Fruit fly (Drosophila melanogaster) whole organism, embryonic: ENCODE data around the gene Sf3b3.

Experiments used
- Asciz ChIP-seq: fragments of 200-800 bp; sonication (Bioruptor generic); optimal IDR thresholded peaks from 2 replicates; lab custom pipeline; 2017; ENCODE audit warnings: missing biosample characterization, mild to moderate bottlenecking, missing genetic modification characterization, missing genetic modification reagents
- Awh ChIP-seq: fragments of 200-800 bp; sonication (Bioruptor generic); IDR thresholded peaks from 2 replicates; pipeline ENCODE4, ENCODE4 v1.3.6; 2022; ENCODE audit warnings: missing biosample characterization, missing genetic modification characterization
- BtbVII ChIP-seq: fragments of 200-800 bp; sonication (Bioruptor generic); optimal IDR thresholded peaks from 3 replicates; lab custom pipeline; 2017; ENCODE audit warnings: missing biosample characterization, mild to moderate bottlenecking, missing genetic modification characterization
- CG10543 ChIP-seq: fragments of 200-800 bp; sonication (Bioruptor generic); optimal IDR thresholded peaks from 3 replicates; lab custom pipeline; 2017; ENCODE audit warnings: missing biosample characterization, mild to moderate bottlenecking, missing genetic modification characterization, moderate library complexity
- CG11247 ChIP-seq: fragments of 200-800 bp; sonication (Bioruptor generic); IDR thresholded peaks from 2 replicates; pipeline ENCODE4 v1.3.6; 2022; ENCODE audit warnings: missing biosample characterization, missing genetic modification characterization
- CG15073 ChIP-seq: fragments of 200-800 bp; sonication (Bioruptor generic); optimal IDR thresholded peaks from 2 replicates; lab custom pipeline; 2016; ENCODE audit warnings: missing biosample characterization, missing genetic modification characterization
- CG15269 ChIP-seq: fragments of 200-800 bp; sonication (Bioruptor generic); optimal IDR thresholded peaks from 2 replicates; lab custom pipeline; 2018; ENCODE audit warnings: missing biosample characterization, mild to moderate bottlenecking, missing genetic modification characterization, moderate library complexity
- CG1647 ChIP-seq: fragments of 200-800 bp; sonication (Bioruptor generic); optimal IDR thresholded peaks from 3 replicates; lab custom pipeline; 2016; ENCODE audit warnings: missing biosample characterization, missing genetic modification characterization
- CG16779 ChIP-seq: fragments of 200-800 bp; sonication (Bioruptor generic); IDR thresholded peaks from 2 replicates; pipeline ENCODE4 v1.3.6; 2022; ENCODE audit warnings: missing biosample characterization, missing genetic modification characterization
- CG17328 ChIP-seq: fragments of 200-800 bp; sonication (Bioruptor generic); IDR thresholded peaks from 2 replicates; pipeline ENCODE4 v1.3.6; 2022; ENCODE audit warnings: missing biosample characterization, missing genetic modification characterization
- CG17361 ChIP-seq: fragments of 200-800 bp; sonication (Bioruptor generic); IDR thresholded peaks from 3 replicates; pipeline ENCODE4 v1.3.6; 2022; ENCODE audit warnings: missing biosample characterization, missing genetic modification characterization
- CG17912 ChIP-seq: fragments of 200-800 bp; sonication (Bioruptor generic); optimal IDR thresholded peaks from 2 replicates; lab custom pipeline; 2018; ENCODE audit warnings: missing biosample characterization, mild to moderate bottlenecking, missing genetic modification characterization
- CG18599 ChIP-seq: fragments of 200-800 bp; sonication (Bioruptor generic); optimal IDR thresholded peaks from 3 replicates; lab custom pipeline; 2017; ENCODE audit warnings: missing biosample characterization, missing genetic modification characterization, mild to moderate bottlenecking, moderate library complexity, missing genetic modification reagents
- CG18619 ChIP-seq: fragments of 200-800 bp; sonication (Bioruptor generic); optimal IDR thresholded peaks from 3 replicates; lab custom pipeline; 2017; ENCODE audit warnings: missing biosample characterization, mild to moderate bottlenecking, missing genetic modification characterization
- CG2129 ChIP-seq: fragments of 200-800 bp; sonication (Bioruptor generic); IDR thresholded peaks from 2 replicates; pipeline ENCODE4 v1.3.6; 2022; ENCODE audit warnings: missing biosample characterization, missing genetic modification characterization; ENCODE audit not compliant: partially characterized antibody
- CG2889 ChIP-seq: fragments of 200-800 bp; sonication (Bioruptor generic); IDR thresholded peaks from 3 replicates; pipeline ENCODE4 v1.3.6; 2022; ENCODE audit warnings: missing biosample characterization, missing genetic modification characterization
- CG33213 ChIP-seq: fragments of 200-800 bp; sonication (Bioruptor generic); optimal IDR thresholded peaks from 3 replicates; lab custom pipeline; 2016; ENCODE audit warnings: missing biosample characterization, missing genetic modification characterization
- CG34376 ChIP-seq: fragments of 200-800 bp; sonication (Bioruptor generic); optimal IDR thresholded peaks from 2 replicates; lab custom pipeline; 2018; ENCODE audit warnings: missing biosample characterization, mild to moderate bottlenecking, missing genetic modification characterization
- CG8290 ChIP-seq, 3 experiments: fragments of 200-800 bp; sonication (Bioruptor generic); optimal IDR thresholded peaks; 2 replicates each; lab custom pipeline; 2016 to 2019; ENCODE audit warnings: missing biosample characterization in 3 of 3, missing genetic modification characterization in 3 of 3, mild to moderate bottlenecking in 2 of 3, moderate library complexity in 1 of 3
- CG8765 ChIP-seq: fragments of 200-800 bp; sonication (Bioruptor generic); IDR thresholded peaks from 2 replicates; pipeline ENCODE4 v1.3.6; 2022; ENCODE audit warnings: missing biosample characterization, missing genetic modification characterization
- Ets97D ChIP-seq: fragments of 200-800 bp; sonication (Bioruptor generic); optimal IDR thresholded peaks from 3 replicates; lab custom pipeline; 2016; ENCODE audit warnings: missing biosample characterization, missing genetic modification characterization
- GATAe ChIP-seq: fragments of 200-800 bp; sonication (Bioruptor generic); conservative IDR thresholded peaks from 2 replicates; pipeline ENCODE4 v1.3.6; 2022; ENCODE audit warnings: missing biosample characterization, missing genetic modification characterization
- Hey ChIP-seq: fragments of 200-800 bp; sonication (Bioruptor generic); optimal IDR thresholded peaks from 3 replicates; lab custom pipeline; 2018; ENCODE audit warnings: missing biosample characterization, mild to moderate bottlenecking, missing genetic modification characterization
- HmgZ ChIP-seq: fragments of 200-800 bp; sonication (Bioruptor generic); optimal IDR thresholded peaks from 2 replicates; lab custom pipeline; 2018; ENCODE audit warnings: missing biosample characterization, mild to moderate bottlenecking, missing genetic modification characterization
- Hmx ChIP-seq: fragments of 200-800 bp; sonication (Bioruptor generic); optimal IDR thresholded peaks from 2 replicates; lab custom pipeline; 2016; ENCODE audit warnings: missing biosample characterization, missing genetic modification characterization
- Hr78 ChIP-seq, 2 experiments: fragments of 200-800 bp in 1 of 2; fragments of >200 bp in 1 of 2; sonication (Bioruptor generic) in 1 of 2; optimal IDR thresholded peaks; 2 replicates each; lab custom pipeline; 2017 to 2019; ENCODE audit warnings: missing biosample characterization in 2 of 2, missing genetic modification characterization in 2 of 2, mild to moderate bottlenecking in 1 of 2, moderate library complexity in 1 of 2
- Lhr ChIP-seq: fragments of 200-800 bp; sonication (Bioruptor generic); optimal IDR thresholded peaks from 3 replicates; lab custom pipeline; 2017; ENCODE audit warnings: mild to moderate bottlenecking, missing biosample characterization, missing genetic modification reagents, missing genetic modification characterization
- MTF-1 ChIP-seq: fragments of 200-800 bp; sonication (Bioruptor generic); optimal IDR thresholded peaks from 2 replicates; lab custom pipeline; 2018; ENCODE audit warnings: missing biosample characterization, mild to moderate bottlenecking, missing genetic modification characterization, borderline replicate concordance
- Ravus ChIP-seq: fragments of 200-800 bp; sonication (Bioruptor generic); IDR thresholded peaks from 2 replicates; pipeline ENCODE4 v1.3.6; 2022; ENCODE audit warnings: missing biosample characterization, missing genetic modification characterization
- Rfx ChIP-seq: fragments of 200-800 bp; sonication (Bioruptor generic); IDR thresholded peaks from 2 replicates; pipeline ENCODE4 v1.3.6; 2022; ENCODE audit warnings: missing biosample characterization, missing genetic modification characterization
- Trl ChIP-seq, 3 experiments: fragments of >200 bp in 2 of 3; fragments of 200-800 bp in 1 of 3; sonication (Bioruptor generic) in 1 of 3; optimal IDR thresholded peaks; 2 replicates in 1 of 3; 3 replicates in 2 of 3; lab custom pipeline; 2016 to 2017; ENCODE audit warnings: missing biosample characterization in 1 of 3, missing genetic modification characterization in 1 of 3
- bigmax ChIP-seq: fragments of 200-800 bp; sonication (Bioruptor generic); optimal IDR thresholded peaks from 2 replicates; lab custom pipeline; 2018; ENCODE audit warnings: missing biosample characterization, mild to moderate bottlenecking, missing genetic modification characterization
- cg ChIP-seq: fragments of 200-800 bp; sonication (Bioruptor generic); optimal IDR thresholded peaks from 3 replicates; lab custom pipeline; 2019; ENCODE audit warnings: missing biosample characterization, mild to moderate bottlenecking, missing genetic modification characterization, moderate library complexity
- chinmo ChIP-seq: fragments of 200-800 bp; sonication (Bioruptor generic); IDR thresholded peaks from 4 replicates; pipeline ENCODE4 v1.3.6; 2022; ENCODE audit warnings: missing biosample characterization, missing genetic modification characterization; ENCODE audit not compliant: partially characterized antibody
- disco-r ChIP-seq: fragments of 200-800 bp; sonication (Bioruptor generic); optimal IDR thresholded peaks from 2 replicates; lab custom pipeline; 2016; ENCODE audit warnings: missing biosample characterization, missing genetic modification characterization
- emc ChIP-seq: fragments of 200-800 bp; sonication (Bioruptor generic); optimal IDR thresholded peaks from 2 replicates; lab custom pipeline; 2016; ENCODE audit warnings: missing biosample characterization, missing genetic modification characterization
- exex ChIP-seq: fragments of 200-800 bp; sonication (Bioruptor generic); optimal IDR thresholded peaks from 4 replicates; lab custom pipeline; 2018; ENCODE audit warnings: missing biosample characterization, mild to moderate bottlenecking, missing genetic modification characterization, moderate library complexity
- lab ChIP-seq: fragments of 200-800 bp; sonication (Bioruptor generic); optimal IDR thresholded peaks from 3 replicates; lab custom pipeline; 2017; ENCODE audit warnings: missing biosample characterization, missing genetic modification characterization, mild to moderate bottlenecking, moderate library complexity, missing genetic modification reagents
- mirr ChIP-seq: fragments of 200-800 bp; sonication (Bioruptor generic); optimal IDR thresholded peaks from 3 replicates; lab custom pipeline; 2018; ENCODE audit warnings: missing biosample characterization, mild to moderate bottlenecking, missing genetic modification characterization
- pb ChIP-seq: fragments of 200-800 bp; sonication (Bioruptor generic); optimal IDR thresholded peaks from 3 replicates; lab custom pipeline; 2016; ENCODE audit warnings: missing biosample characterization, missing genetic modification characterization
- phol ChIP-seq: fragments of 200-800 bp; sonication (Bioruptor generic); optimal IDR thresholded peaks from 3 replicates; lab custom pipeline; 2018; ENCODE audit warnings: missing biosample characterization, mild to moderate bottlenecking, missing genetic modification characterization, moderate library complexity
- stc ChIP-seq: fragments of 200-800 bp; sonication (Bioruptor generic); IDR thresholded peaks from 2 replicates; pipeline ENCODE4 v1.3.6; 2022; ENCODE audit warnings: missing biosample characterization, missing genetic modification characterization
- sug ChIP-seq: fragments of 200-800 bp; optimal IDR thresholded peaks from 2 replicates; lab custom pipeline; 2019; ENCODE audit warnings: missing biosample characterization, mild to moderate bottlenecking, missing genetic modification characterization, moderate library complexity
- tx ChIP-seq: fragments of 200-800 bp; sonication (Bioruptor generic); optimal IDR thresholded peaks from 2 replicates; lab custom pipeline; 2016; ENCODE audit warnings: missing biosample characterization, missing genetic modification characterization
- vfl ChIP-seq: fragments of 200-800 bp; sonication (Bioruptor generic); optimal IDR thresholded peaks from 2 replicates; lab custom pipeline; 2016; ENCODE audit warnings: missing biosample characterization, missing genetic modification characterization
- vnd ChIP-seq: fragments of 200-800 bp; sonication (Bioruptor generic); IDR thresholded peaks from 3 replicates; pipeline ENCODE4 v1.3.6; 2022; ENCODE audit warnings: missing biosample characterization, missing genetic modification characterization; ENCODE audit not compliant: partially characterized antibody
- zen2 ChIP-seq: fragments of 200-800 bp; sonication (Bioruptor generic); IDR thresholded peaks from 3 replicates; pipeline ENCODE4 v1.3.6; 2022; ENCODE audit warnings: missing biosample characterization, missing genetic modification characterization; ENCODE audit not compliant: partially characterized antibody

The Sf3b3 gene

DNA sequence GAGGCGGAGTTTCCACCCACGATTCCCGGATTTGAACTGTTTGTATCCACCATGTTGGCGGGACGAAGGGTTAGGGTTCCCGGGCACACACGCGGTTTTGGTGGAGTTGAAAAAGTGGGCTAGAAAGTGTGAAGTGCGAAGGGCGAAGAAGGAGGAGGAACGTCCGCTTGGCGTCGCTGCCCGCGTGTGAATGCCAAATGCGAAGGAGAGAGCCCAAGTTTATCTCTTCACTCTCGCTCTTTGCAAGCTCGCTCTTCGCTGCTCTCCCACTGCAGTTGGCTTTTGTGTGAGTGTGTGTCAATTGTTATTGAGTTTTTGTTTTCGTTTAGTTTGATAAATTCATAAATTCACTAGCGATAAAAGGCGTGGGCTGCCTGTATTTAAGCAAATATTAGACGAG lies 47.7 kb upstream of the Sf3b3 start (continued):
- no peak for TF ChIP-seq CG15073 (GFP tag; lab: Kevin White, UChicago)
- no peak for TF ChIP-seq CG2129 (GFP tag; lab: Robert Waterston, UW)
- TF ChIP-seq chinmo: peak; percentile 73; the same call in 3 of the 4 replicates
- no peak for TF ChIP-seq Lhr (GFP tag; lab: Kevin White, UChicago)
- no peak for TF ChIP-seq CG1647 (GFP tag; lab: Kevin White, UChicago)
- TF ChIP-seq CG8290 (GFP tag; optimal IDR thresholded peaks at IDR 0.05; lab: Kevin White, UChicago): no peak
- peak in 1 of 2 experiments; percentile 37 for TF ChIP-seq CG8290 (tag; optimal IDR thresholded peaks at IDR 0.05; lab: Kevin White, UChicago)
- TF ChIP-seq MTF-1 (GFP tag; lab: Kevin White, UChicago): no peak
- TF ChIP-seq zen2 (GFP tag; lab: Robert Waterston, UW): 0 out of 3 replicates have a peak, but pooled peaks have one; percentile 16
- no peak for TF ChIP-seq bigmax (GFP tag; lab: Kevin White, UChicago)
- peak; percentile 33 for TF ChIP-seq cg (GFP tag; lab: Kevin White, UChicago)
- no peak for TF ChIP-seq CG15269 (tag; lab: Kevin White, UChicago)

DNA sequence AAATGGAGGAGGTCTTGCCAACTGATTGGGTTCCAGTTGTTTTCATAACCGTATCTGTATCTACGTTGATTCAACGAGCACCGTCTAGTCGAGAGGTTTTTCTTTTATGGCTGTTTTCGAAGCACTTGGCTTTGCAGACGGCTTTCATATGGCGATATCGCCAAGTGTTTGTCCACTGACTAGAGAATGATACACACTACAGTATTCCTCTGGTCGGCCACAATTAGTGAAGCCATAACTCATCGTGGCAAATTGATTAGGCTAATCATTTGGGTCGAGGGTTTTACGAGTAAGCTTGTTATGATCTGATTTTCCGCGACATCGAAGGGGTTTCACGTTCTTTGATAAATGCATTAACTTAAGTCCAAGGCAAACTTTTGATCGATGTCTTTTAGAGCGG lies 43.5 kb upstream of the Sf3b3 start:
- TF ChIP-seq Asciz (peak; percentile 8), lab (GFP tag; lab: Kevin White, UChicago) (peak; percentile 62), Trl (optimal IDR thresholded peaks at IDR 0.05; lab: Kevin White, UChicago) (no peak), Trl (GFP tag; optimal IDR thresholded peaks at IDR 0.05; lab: Kevin White, UChicago) (no peak), Ravus (GFP tag; lab: Robert Waterston, UW) (no peak), Hmx (GFP tag; lab: Kevin White, UChicago) (no peak), Awh (GFP tag; lab: Robert Waterston, UW) (no peak), CG17361 (GFP tag; lab: Robert Waterston, UW) (no peak), tx (GFP tag; lab: Kevin White, UChicago) (no peak), CG18619 (GFP tag; lab: Kevin White, UChicago) (no peak), stc (GFP tag; lab: Robert Waterston, UW) (0 out of 2 replicates have a peak, but pooled peaks have one; percentile 18), HmgZ (tag; lab: Kevin White, UChicago) (peak; percentile 7), vnd (GFP tag; lab: Robert Waterston, UW) (peak; percentile 55; the same call in 2 of the 3 replicates), mirr (GFP tag; lab: Kevin White, UChicago) (peak; percentile 83), emc (GFP tag; lab: Kevin White, UChicago) (no peak), CG17912 (GFP tag; lab: Kevin White, UChicago) (peak; percentile 14), CG2889 (GFP tag; lab: Robert Waterston, UW) (no peak), CG18599 (GFP tag; lab: Kevin White, UChicago) (peak; percentile 25), disco-r (GFP tag; lab: Kevin White, UChicago) (no peak), CG33213 (GFP tag; lab: Kevin White, UChicago) (no peak), BtbVII (GFP tag; lab: Kevin White, UChicago) (no peak), CG16779 (GFP tag; lab: Robert Waterston, UW) (0 out of 2 replicates have a peak, but pooled peaks have one; percentile 15), chinmo (0 out of 4 replicates have a peak, but pooled peaks have one; percentile 5), CG17328 (no peak), Ets97D (GFP tag; lab: Kevin White, UChicago) (no peak), vfl (no peak), sug (tag; lab: Kevin White, UChicago) (peak; percentile 84), exex (tag; lab: Kevin White, UChicago) (peak; percentile 93), pb (GFP tag; lab: Kevin White, UChicago) (no peak), CG34376 (GFP tag; lab: Kevin White, UChicago) (peak; percentile 85), Hr78 (GFP tag; optimal IDR thresholded peaks at IDR 0.05; lab: Kevin White, UChicago) (no peak), GATAe (GFP tag; lab: Robert Waterston, UW) (peak; percentile 46; the same call in 1 of the 2 replicates), phol (tag; lab: Kevin White, UChicago) (no peak), Rfx (GFP tag; lab: Robert Waterston, UW) (no peak), CG11247 (no peak), Hey (tag; lab: Kevin White, UChicago) (peak; percentile 4), CG10543 (GFP tag; lab: Kevin White, UChicago) (peak; percentile 16), CG8765 (GFP tag; lab: Robert Waterston, UW) (no peak)
